Worm (Caenorhabditis elegans): ENCODE data around the gene F14D2.7.

F14D2.7 gene

ce11 chrII:3310957-3311657, 27.3 kb downstream of the F14D2.7 start:
- TF ChIP-seq pqm-1 (tag; optimal IDR thresholded peaks at IDR 0.05) (peak; percentile 56), nhr-28 (tag; optimal IDR thresholded peaks at IDR 0.05) (peak; percentile 23), dmd-6 (GFP tag; IDR thresholded peaks at IDR 0.05) (peak; percentile 13; the same call in 1 of the 2 replicates), duxl-1 (tag; optimal IDR thresholded peaks at IDR 0.05; ENCODE audit: poor library complexity) (peak; percentile 69), daf-16 (GFP tag; optimal IDR thresholded peaks at IDR 0.05) (no peak), daf-16 (tag; optimal IDR thresholded peaks at IDR 0.05) (peak; percentile 11), lin-38 (GFP tag; IDR thresholded peaks at IDR 0.05) (peak; percentile 40), ceh-32 (tag; optimal IDR thresholded peaks at IDR 0.05; ENCODE audit: poor library complexity) (no peak), rbr-2 (tag; optimal IDR thresholded peaks at IDR 0.05) (no peak), fkh-10 (GFP tag; optimal IDR thresholded peaks at IDR 0.05) (no peak)

ce11 chrII:3309963-3310362, 28.5 kb downstream of the F14D2.7 start:
- TF ChIP-seq dmd-6 (GFP tag; IDR thresholded peaks at IDR 0.05), result peak; percentile 19; the same call in 1 of the 2 replicates

ce11 chrII:3303582-3303981, 34.9 kb downstream of the F14D2.7 start:
- TF ChIP-seq dve-1 (tag; optimal IDR thresholded peaks at IDR 0.05; ENCODE audit: insufficient read depth) (peak; percentile 62), mes-2 (tag; optimal IDR thresholded peaks at IDR 0.05; ENCODE audit: poor library complexity, severe bottlenecking) (peak; percentile 55), zfp-3 (GFP tag; conservative IDR thresholded peaks at IDR 0.05) (no peak), F49E8.2 (tag; optimal IDR thresholded peaks at IDR 0.05; ENCODE audit: borderline replicate concordance) (no peak), hlh-30 (tag; optimal IDR thresholded peaks at IDR 0.05; ENCODE audit: insufficient read depth) (peak; percentile 22), dmd-6 (GFP tag; IDR thresholded peaks at IDR 0.05) (peak; percentile 30; the same call in 1 of the 2 replicates), daf-16 (GFP tag; optimal IDR thresholded peaks at IDR 0.05) (no peak), daf-16 (tag; optimal IDR thresholded peaks at IDR 0.05) (peak; percentile 81), duxl-1 (tag; optimal IDR thresholded peaks at IDR 0.05; ENCODE audit: poor library complexity) (peak; percentile 93), nhr-28 (tag; optimal IDR thresholded peaks at IDR 0.05) (peak; percentile 56)

- TF ChIP-seq ZK546.5 (tag; optimal IDR thresholded peaks at IDR 0.05) (no peak), unc-62 (GFP tag; optimal IDR thresholded peaks at IDR 0.05 in 1 of 2) (no peak), unc-62 (tag; optimal IDR thresholded peaks at IDR 0.05) (no peak), lin-13 (GFP tag; optimal IDR thresholded peaks at IDR 0.05) (no peak), Y75B8A.6 (GFP tag; IDR thresholded peaks at IDR 0.05) (no peak), cey-2 (tag; optimal IDR thresholded peaks at IDR 0.05; ENCODE audit: borderline replicate concordance, insufficient read depth) (no peak), egl-43 (GFP tag; IDR thresholded peaks at IDR 0.05) (no peak), T26A8.4 (GFP tag; IDR thresholded peaks at IDR 0.05) (no peak), lin-1 (GFP tag; IDR thresholded peaks at IDR 0.05) (no peak), tra-1 (GFP tag; IDR thresholded peaks at IDR 0.05) (no peak), lin-29 (GFP tag; IDR thresholded peaks at IDR 0.05) (no peak), zag-1 (tag; optimal IDR thresholded peaks at IDR 0.05) (no peak), rbr-2 (tag; optimal IDR thresholded peaks at IDR 0.05) (no peak), zip-2 (tag; optimal IDR thresholded peaks at IDR 0.05) (no peak), Y105C5A.15 (GFP tag; IDR thresholded peaks at IDR 0.05) (no peak), mdl-1 (tag; optimal IDR thresholded peaks at IDR 0.05) (no peak), php-3 (GFP tag; IDR thresholded peaks at IDR 0.05) (no peak)
Measured at ce11 chrII:3299457-3299856, 39.0 kb downstream of the F14D2.7 start, which contains the start of gene btb-22. btb-22 (plus strand) TSS chrII:3299757.

- TF ChIP-seq lin-1 (GFP tag; IDR thresholded peaks at IDR 0.05), result no peak
- no peak for TF ChIP-seq ceh-82 (tag; optimal IDR thresholded peaks at IDR 0.05)
- TF ChIP-seq cey-2 (tag; optimal IDR thresholded peaks at IDR 0.05; ENCODE audit: borderline replicate concordance, insufficient read depth), result no peak
- TF ChIP-seq unc-62 (GFP tag; optimal IDR thresholded peaks at IDR 0.05 in 1 of 2), result no peak
- no peak for TF ChIP-seq unc-62 (tag; optimal IDR thresholded peaks at IDR 0.05)
- no peak for TF ChIP-seq jun-1 (tag; optimal IDR thresholded peaks at IDR 0.05)
- TF ChIP-seq dve-1 (tag; optimal IDR thresholded peaks at IDR 0.05; ENCODE audit: insufficient read depth), result peak; percentile 39
- no peak for TF ChIP-seq pha-4 (GFP tag; IDR thresholded peaks at IDR 0.05)
- no peak for TF ChIP-seq pha-4 (tag; optimal IDR thresholded peaks at IDR 0.05)
- no peak for TF ChIP-seq daf-16 (GFP tag; optimal IDR thresholded peaks at IDR 0.05)
- peak; percentile 50 for TF ChIP-seq daf-16 (tag; optimal IDR thresholded peaks at IDR 0.05)
- no peak for TF ChIP-seq snpc-4 (tag; optimal IDR thresholded peaks at IDR 0.05)
- no peak for TF ChIP-seq arid-1 (GFP tag; conservative IDR thresholded peaks at IDR 0.05)
- no peak for TF ChIP-seq ceh-28 (tag; optimal IDR thresholded peaks at IDR 0.05)
- TF ChIP-seq ceh-32 (tag; optimal IDR thresholded peaks at IDR 0.05; ENCODE audit: poor library complexity), result no peak
- TF ChIP-seq dmd-8 (GFP tag; IDR thresholded peaks at IDR 0.05), result no peak
Measured at ce11 chrII:3297914-3298313, 40.5 kb downstream of the F14D2.7 start, which contains the start of gene btb-18. btb-18 (plus strand) TSS chrII:3298214.

Measured in whole organism, L4 larva.